Fruit fly (Drosophila melanogaster) whole organism, prepupa: ENCODE data around the gene HP4.

Experiments
- Blimp-1 ChIP-seq: fragments of 200-800 bp; sonication (Bioruptor generic); optimal IDR thresholded peaks from 3 replicates; lab custom pipeline; 2017; ENCODE audit warnings: missing biosample characterization, missing genetic modification characterization, mild to moderate bottlenecking, moderate library complexity, missing genetic modification reagents
- CG16779 ChIP-seq: fragments of 200-800 bp; sonication (Bioruptor generic); optimal IDR thresholded peaks from 3 replicates; lab custom pipeline; 2017; ENCODE audit warnings: missing biosample characterization, mild to moderate bottlenecking, missing genetic modification characterization
- CG3032 ChIP-seq: fragments of 200-800 bp; optimal IDR thresholded peaks from 2 replicates; lab custom pipeline; 2019; ENCODE audit warnings: missing biosample characterization, mild to moderate bottlenecking, missing genetic modification characterization, moderate library complexity
- CG4318 ChIP-seq: fragments of 200-800 bp; sonication (Bioruptor generic); optimal IDR thresholded peaks from 3 replicates; lab custom pipeline; 2017; ENCODE audit warnings: missing biosample characterization, mild to moderate bottlenecking, missing genetic modification characterization
- CG6854 ChIP-seq: fragments of 200-800 bp; sonication (Bioruptor generic); optimal IDR thresholded peaks from 2 replicates; lab custom pipeline; 2017; ENCODE audit warnings: missing biosample characterization, mild to moderate bottlenecking, missing genetic modification characterization
- CG8319 ChIP-seq: fragments of 200-800 bp; sonication (Bioruptor generic); optimal IDR thresholded peaks from 3 replicates; lab custom pipeline; 2016; ENCODE audit warnings: missing biosample characterization, missing genetic modification characterization
- CG9139 ChIP-seq: fragments of 200-800 bp; sonication (Bioruptor generic); optimal IDR thresholded peaks from 3 replicates; lab custom pipeline; 2017; ENCODE audit warnings: missing biosample characterization, mild to moderate bottlenecking, missing genetic modification characterization
- Met ChIP-seq: fragments of 200-800 bp; sonication (Bioruptor generic); optimal IDR thresholded peaks from 3 replicates; lab custom pipeline; 2016; ENCODE audit warnings: missing biosample characterization, missing genetic modification characterization
- dac ChIP-seq: fragments of 200-800 bp; sonication (Bioruptor generic); optimal IDR thresholded peaks from 2 replicates; lab custom pipeline; 2017; ENCODE audit warnings: missing biosample characterization, mild to moderate bottlenecking, missing genetic modification characterization
- esn ChIP-seq: fragments of 200-800 bp; sonication (Bioruptor generic); optimal IDR thresholded peaks from 2 replicates; lab custom pipeline; 2016; ENCODE audit warnings: missing biosample characterization, mild to moderate bottlenecking, missing genetic modification characterization, moderate library complexity
- lz ChIP-seq: fragments of 200-800 bp; sonication (Bioruptor generic); optimal IDR thresholded peaks from 3 replicates; lab custom pipeline; 2016; ENCODE audit warnings: missing biosample characterization, missing genetic modification characterization

The HP4 gene

DNA sequence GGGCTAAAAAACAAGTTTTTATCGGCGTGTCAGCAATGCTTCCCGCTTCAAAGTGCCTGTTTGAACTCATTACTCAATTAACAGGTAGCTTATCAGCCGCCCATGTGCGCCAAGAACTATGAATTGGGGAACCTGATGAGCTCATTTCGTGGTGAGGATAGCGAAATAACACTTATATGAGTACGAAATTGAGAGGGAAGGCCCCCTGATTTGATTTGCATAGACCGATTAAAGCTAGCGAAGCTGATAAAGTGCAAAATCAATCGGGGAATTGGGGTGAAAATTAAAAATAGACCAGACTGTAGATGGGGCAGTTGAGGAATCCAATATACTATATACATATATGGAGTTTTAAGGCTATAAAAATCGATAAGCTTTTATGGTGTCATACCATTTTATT lies 41.8 kb downstream of the HP4 start:
- no peak for TF ChIP-seq esn
- TF ChIP-seq Met (GFP tag; lab: Kevin White, UChicago), result no peak
- TF ChIP-seq CG16779, result no peak
- TF ChIP-seq CG3032 (tag; lab: Kevin White, UChicago), result no peak
- TF ChIP-seq lz (GFP tag; lab: Kevin White, UChicago), result no peak
- no peak for TF ChIP-seq Blimp-1
- no peak for TF ChIP-seq CG6854 (GFP tag; lab: Kevin White, UChicago)
- no peak for TF ChIP-seq CG4318 (GFP tag; lab: Kevin White, UChicago)
- no peak for TF ChIP-seq dac (GFP tag; lab: Kevin White, UChicago)
- no peak for TF ChIP-seq CG9139 (GFP tag; lab: Kevin White, UChicago)
- TF ChIP-seq CG8319 (GFP tag; lab: Kevin White, UChicago), result no peak
